Worm (Caenorhabditis elegans) whole organism, L1 larva: ENCODE results near the gene osg-1.

Experiments
- C34B4.2 ChIP-seq: sonication (generic microtip); optimal IDR thresholded peaks from 2 replicates; lab custom pipeline; 2017; ENCODE audit warnings: mild to moderate bottlenecking, missing genetic modification characterization, missing compliant biosample characterization
- F16B12.6 ChIP-seq: fragments of 150-350 bp; optimal IDR thresholded peaks from 2 replicates; lab custom pipeline; 2014; ENCODE audit warnings: missing biosample characterization, missing genetic modification characterization
- Y116A8C.19 ChIP-seq: sonication (generic microtip); optimal IDR thresholded peaks from 2 replicates; lab custom pipeline; 2016; ENCODE audit warnings: missing compliant biosample characterization, missing genetic modification characterization, borderline replicate concordance
- ama-1 ChIP-seq: fragments of 150-350 bp; optimal IDR thresholded peaks from 2 replicates; lab custom pipeline; 2014
- blmp-1 ChIP-seq: fragments of 150-350 bp; optimal IDR thresholded peaks from 2 replicates; lab custom pipeline; 2014; ENCODE audit warnings: missing biosample characterization, missing genetic modification characterization
- ceh-82 ChIP-seq, 3 experiments: fragments of 150-350 bp in 1 of 3; sonication (generic microtip) in 2 of 3; optimal IDR thresholded peaks; 2 replicates each; lab custom pipeline; 2014 to 2017; ENCODE audit warnings: missing biosample characterization in 3 of 3, missing genetic modification characterization in 3 of 3
- ceh-90 ChIP-seq: sonication (generic microtip); optimal IDR thresholded peaks from 2 replicates; lab custom pipeline; 2016; ENCODE audit warnings: missing genetic modification characterization, missing compliant biosample characterization
- ces-1 ChIP-seq: fragments of 150-350 bp; optimal IDR thresholded peaks from 2 replicates; lab custom pipeline; 2014; ENCODE audit warnings: missing biosample characterization, missing genetic modification reagents, missing genetic modification characterization
- dsc-1 ChIP-seq: sonication (generic microtip); optimal IDR thresholded peaks from 2 replicates; lab custom pipeline; 2016; ENCODE audit warnings: mild to moderate bottlenecking, missing genetic modification characterization, missing compliant biosample characterization
- efl-1 ChIP-seq, 4 experiments: fragments of 150-350 bp; optimal IDR thresholded peaks in 3 of 4; peaks in 1 of 4; 1 replicate in 1 of 4; 2 replicates in 3 of 4; lab custom pipeline; 2014; ENCODE audit warnings: missing biosample characterization in 2 of 4, missing genetic modification characterization in 2 of 4, missing genetic modification reagents in 2 of 4
- egl-13 ChIP-seq: sonication (generic microtip); optimal IDR thresholded peaks from 2 replicates; lab custom pipeline; 2016; ENCODE audit warnings: missing genotype, missing genetic modification reagents, missing genetic modification characterization, missing compliant biosample characterization
- elt-3 ChIP-seq, 6 experiments: fragments of 150-350 bp in 1 of 6; sonication (generic microtip); optimal IDR thresholded peaks; 2 replicates each; lab custom pipeline; 2017 to 2018; ENCODE audit warnings: missing biosample characterization in 6 of 6, missing genetic modification characterization in 6 of 6, inconsistent platforms in 1 of 6
- fkh-4 ChIP-seq: sonication (generic microtip); optimal IDR thresholded peaks from 2 replicates; lab custom pipeline; 2016; ENCODE audit warnings: missing compliant biosample characterization, missing genetic modification characterization, borderline replicate concordance
- fkh-8 ChIP-seq: sonication (generic microtip); optimal IDR thresholded peaks from 2 replicates; lab custom pipeline; 2016; ENCODE audit warnings: mild to moderate bottlenecking, missing genetic modification characterization, missing compliant biosample characterization
- hpl-2 ChIP-seq: fragments of 150-350 bp; optimal IDR thresholded peaks from 2 replicates; lab custom pipeline; 2014; ENCODE audit warnings: missing biosample characterization, missing genetic modification reagents, missing genetic modification characterization
- irx-1 ChIP-seq: sonication (generic microtip); optimal IDR thresholded peaks from 2 replicates; lab custom pipeline; 2016; ENCODE audit warnings: missing genetic modification characterization, missing compliant biosample characterization
- jun-1 ChIP-seq: fragments of 150-350 bp; optimal IDR thresholded peaks from 2 replicates; lab custom pipeline; 2014; ENCODE audit warnings: missing biosample characterization, missing genetic modification reagents, missing genetic modification characterization
- lin-13 ChIP-seq: fragments of 150-350 bp; optimal IDR thresholded peaks from 2 replicates; lab custom pipeline; 2014; ENCODE audit warnings: missing biosample characterization, missing genetic modification reagents, missing genetic modification characterization
- lin-14 ChIP-seq: fragments of 200-800 bp; sonication (Bioruptor generic); optimal IDR thresholded peaks from 2 replicates; lab custom pipeline; 2018; ENCODE audit warnings: mild to moderate bottlenecking, missing genetic modification characterization, moderate library complexity, missing compliant biosample characterization
- lin-15B ChIP-seq: fragments of 150-350 bp; sonication (generic microtip); optimal IDR thresholded peaks from 3 replicates; lab custom pipeline; 2014; ENCODE audit warnings: missing biosample characterization, missing genetic modification characterization
- lin-35 ChIP-seq, 2 experiments: fragments of 150-350 bp; optimal IDR thresholded peaks; 2 replicates each; lab custom pipeline; 2014; ENCODE audit warnings: missing biosample characterization in 2 of 2, missing genetic modification characterization in 2 of 2, missing genetic modification reagents in 2 of 2
- lir-3 ChIP-seq: sonication (generic microtip); optimal IDR thresholded peaks from 2 replicates; lab custom pipeline; 2016; ENCODE audit warnings: mild to moderate bottlenecking, missing genetic modification characterization, moderate library complexity, missing compliant biosample characterization; ENCODE audit not compliant: poor library complexity
- mdl-1 ChIP-seq, 2 experiments: fragments of 150-350 bp; optimal IDR thresholded peaks; 2 replicates each; lab custom pipeline; 2014 to 2017; ENCODE audit warnings: missing biosample characterization in 2 of 2, missing genetic modification characterization in 2 of 2, inconsistent platforms in 1 of 2
- mef-2 ChIP-seq: fragments of 150-350 bp; optimal IDR thresholded peaks from 2 replicates; lab custom pipeline; 2014; ENCODE audit warnings: missing biosample characterization, missing genetic modification characterization
- mep-1 ChIP-seq: fragments of 150-350 bp; optimal IDR thresholded peaks from 2 replicates; lab custom pipeline; 2014; ENCODE audit warnings: missing biosample characterization, missing genetic modification characterization
- nhr-19 ChIP-seq: fragments of 200-800 bp; sonication (Bioruptor generic); conservative IDR thresholded peaks from 2 replicates; pipeline ENCODE4 v1.3.6; 2022; ENCODE audit warnings: missing genetic modification characterization, missing compliant biosample characterization
- nhr-20 ChIP-seq: sonication (generic microtip); optimal IDR thresholded peaks from 2 replicates; lab custom pipeline; 2016; ENCODE audit warnings: mild to moderate bottlenecking, missing genetic modification characterization, missing compliant biosample characterization
- nhr-28 ChIP-seq: fragments of 150-350 bp; optimal IDR thresholded peaks from 2 replicates; lab custom pipeline; 2014; ENCODE audit warnings: missing biosample characterization, missing genetic modification characterization
- nhr-71 ChIP-seq: sonication (generic microtip); optimal IDR thresholded peaks from 2 replicates; lab custom pipeline; 2016; ENCODE audit warnings: mild to moderate bottlenecking, missing genetic modification characterization, moderate library complexity, missing compliant biosample characterization
- nhr-76 ChIP-seq: sonication (generic microtip); optimal IDR thresholded peaks from 2 replicates; lab custom pipeline; 2017; ENCODE audit warnings: missing biosample characterization, missing genetic modification characterization
- nhr-84 ChIP-seq: sonication (generic microtip); optimal IDR thresholded peaks from 2 replicates; lab custom pipeline; 2017; ENCODE audit warnings: missing biosample characterization, missing genetic modification characterization
- nhr-85 ChIP-seq: sonication (generic microtip); peaks from one replicate; lab custom pipeline; 2016; ENCODE audit warnings: missing genetic modification characterization, inconsistent platforms, missing compliant biosample characterization
- nhr-90 ChIP-seq: sonication (generic microtip); optimal IDR thresholded peaks from 2 replicates; lab custom pipeline; 2016; ENCODE audit warnings: mild to moderate bottlenecking, missing genetic modification characterization, missing compliant biosample characterization; ENCODE audit not compliant: poor library complexity
- rnt-1 ChIP-seq: sonication (generic microtip); optimal IDR thresholded peaks from 2 replicates; lab custom pipeline; 2016; ENCODE audit warnings: mild to moderate bottlenecking, missing genetic modification characterization, moderate library complexity, missing compliant biosample characterization
- snpc-4 ChIP-seq: fragments of 150-350 bp; optimal IDR thresholded peaks from 2 replicates; lab custom pipeline; 2014; ENCODE audit warnings: missing biosample characterization, missing genetic modification characterization
- snu-23 ChIP-seq: sonication (generic microtip); optimal IDR thresholded peaks from 2 replicates; lab custom pipeline; 2016; ENCODE audit warnings: missing genetic modification characterization, missing compliant biosample characterization
- sup-37 ChIP-seq: fragments of 200-800 bp; sonication (Bioruptor generic); optimal IDR thresholded peaks from 2 replicates; lab custom pipeline; 2018; ENCODE audit warnings: mild to moderate bottlenecking, missing genetic modification characterization, missing compliant biosample characterization
- swsn-7 ChIP-seq: sonication (generic microtip); optimal IDR thresholded peaks from 2 replicates; lab custom pipeline; 2016; ENCODE audit warnings: missing genetic modification characterization, missing compliant biosample characterization
- unc-130 ChIP-seq: fragments of 150-350 bp; optimal IDR thresholded peaks from 2 replicates; lab custom pipeline; 2017; ENCODE audit warnings: missing biosample characterization, missing genetic modification characterization, inconsistent platforms
- unc-30 ChIP-seq: sonication (generic microtip); optimal IDR thresholded peaks from 2 replicates; lab custom pipeline; 2017; ENCODE audit warnings: missing biosample characterization, missing genetic modification characterization
- unc-86 ChIP-seq: sonication (generic microtip); optimal IDR thresholded peaks from 2 replicates; lab custom pipeline; 2016; ENCODE audit warnings: missing genetic modification characterization, missing compliant biosample characterization
- vab-15 ChIP-seq: sonication (generic microtip); optimal IDR thresholded peaks from 2 replicates; lab custom pipeline; 2017; ENCODE audit warnings: missing genotype, mild to moderate bottlenecking, missing genetic modification characterization, missing compliant biosample characterization
- zag-1 ChIP-seq: fragments of 150-350 bp; optimal IDR thresholded peaks from 2 replicates; lab custom pipeline; 2014; ENCODE audit warnings: missing biosample characterization, missing genetic modification characterization
- zip-4 ChIP-seq: fragments of 200-800 bp; sonication (Bioruptor generic); optimal IDR thresholded peaks from 2 replicates; lab custom pipeline; 2018; ENCODE audit warnings: mild to moderate bottlenecking, missing genetic modification characterization, moderate library complexity, missing compliant biosample characterization
- ztf-11 ChIP-seq, 2 experiments: sonication (generic microtip); optimal IDR thresholded peaks; 2 replicates each; lab custom pipeline; 2016 to 2017; ENCODE audit warnings: missing genetic modification characterization in 2 of 2, missing biosample characterization in 1 of 2, missing compliant biosample characterization in 1 of 2
- ztf-4 ChIP-seq: fragments of 150-350 bp; optimal IDR thresholded peaks from 2 replicates; lab custom pipeline; 2014; ENCODE audit warnings: missing biosample characterization, missing genetic modification characterization

osg-1 gene

ce11 chrIII:5464077-5464476, 23.3 kb upstream of the osg-1 start, which contains the start of gene F48E8.2:
TSS of gene F48E8.2 (plus strand) at chrIII:5464377.
- no peak for TF ChIP-seq mdl-1 (tag; optimal IDR thresholded peaks at IDR 0.05; lab: Kevin White, UChicago)
- TF ChIP-seq, all 84 proteins: peak for 0

- TF ChIP-seq unc-86 (tag; lab: Kevin White, UChicago): no peak
- TF ChIP-seq elt-3 (tag; optimal IDR thresholded peaks at IDR 0.05; lab: Kevin White, UChicago): peak in 4 of 6 experiments; percentile 14 to 67 (median 48)
- TF ChIP-seq blmp-1 (tag; lab: Kevin White, UChicago): peak; percentile 33
- TF ChIP-seq lin-13 (GFP tag; lab: Kevin White, UChicago): no peak
- peak; percentile 39 for TF ChIP-seq nhr-71 (tag; lab: Kevin White, UChicago)
- TF ChIP-seq dsc-1: no peak
- TF ChIP-seq nhr-85 (tag; lab: Kevin White, UChicago): peak; percentile 47
- TF ChIP-seq, all 84 proteins: peak for 4
Measured at ce11 chrIII:5464850-5465249, 22.5 kb upstream of the osg-1 start.

- TF ChIP-seq rnt-1 (tag; lab: Kevin White, UChicago) (no peak), efl-1 (optimal IDR thresholded peaks at IDR 0.05; lab: Kevin White, UChicago) (no peak), efl-1 (GFP tag; optimal IDR thresholded peaks at IDR 0.05 in 1 of 2; lab: Kevin White, UChicago) (peak in 1 of 2 experiments; percentile 52)
Measured at ce11 chrIII:5469090-5469489, 18.3 kb upstream of the osg-1 start.

ce11 chrIII:5472693-5473092, 14.7 kb upstream of the osg-1 start:
- TF ChIP-seq lin-14 (peak; percentile 87), nhr-28 (tag; lab: Kevin White, UChicago) (no peak), ces-1 (GFP tag; lab: Kevin White, UChicago) (no peak), unc-130 (tag; lab: Kevin White, UChicago) (no peak), unc-30 (tag; lab: Kevin White, UChicago) (no peak), sup-37 (GFP tag; lab: Kevin White, UChicago) (no peak), nhr-76 (tag; lab: Kevin White, UChicago) (no peak), blmp-1 (tag; lab: Kevin White, UChicago) (peak; percentile 90), ceh-82 (tag; optimal IDR thresholded peaks at IDR 0.05; lab: Kevin White, UChicago) (no peak), ceh-90 (no peak), nhr-85 (tag; lab: Kevin White, UChicago) (peak; percentile 89), efl-1 (optimal IDR thresholded peaks at IDR 0.05; lab: Kevin White, UChicago) (no peak), efl-1 (GFP tag; optimal IDR thresholded peaks at IDR 0.05 in 1 of 2; lab: Kevin White, UChicago) (no peak), nhr-19 (0 out of 2 replicates have a peak, but pooled peaks have one; percentile 8), fkh-8 (tag; lab: Kevin White, UChicago) (no peak), swsn-7 (tag; lab: Kevin White, UChicago) (no peak), nhr-20 (tag; lab: Kevin White, UChicago) (peak; percentile 59), lin-15B (tag; lab: Kevin White, UChicago) (no peak), C34B4.2 (no peak), irx-1 (tag; lab: Kevin White, UChicago) (no peak), ztf-4 (tag; lab: Kevin White, UChicago) (no peak), egl-13 (tag; lab: Kevin White, UChicago) (no peak), nhr-84 (tag; lab: Kevin White, UChicago) (no peak), mep-1 (tag; lab: Kevin White, UChicago) (peak; percentile 14), elt-3 (tag; optimal IDR thresholded peaks at IDR 0.05; lab: Kevin White, UChicago) (peak in 5 of 6 experiments; percentile 60 to 87 (median 76)), nhr-90 (peak; percentile 54), snu-23 (GFP tag; lab: Kevin White, UChicago) (peak; percentile 51), snpc-4 (tag; lab: Kevin White, UChicago) (no peak), mef-2 (tag; lab: Kevin White, UChicago) (no peak), fkh-4 (tag; lab: Kevin White, UChicago) (no peak), ama-1 (lab: Kevin White, UChicago) (no peak), Y116A8C.19 (no peak), unc-86 (tag; lab: Kevin White, UChicago) (no peak), zip-4 (GFP tag; lab: Kevin White, UChicago) (no peak), ztf-11 (tag; optimal IDR thresholded peaks at IDR 0.05; lab: Kevin White, UChicago) (no peak), vab-15 (tag; lab: Kevin White, UChicago) (no peak), lin-35 (GFP tag; optimal IDR thresholded peaks at IDR 0.05; lab: Kevin White, UChicago) (no peak), lir-3 (tag; lab: Kevin White, UChicago) (no peak), jun-1 (tag; lab: Kevin White, UChicago) (no peak), zag-1 (tag; lab: Kevin White, UChicago) (no peak), hpl-2 (GFP tag; lab: Kevin White, UChicago) (no peak), F16B12.6 (tag; lab: Kevin White, UChicago) (no peak)
